Fruit fly (Drosophila melanogaster): Measurements from ENCODE around the gene CG10657.

The CG10657 gene

dm6 chr3L:12496428-12497344 lies at the start of gene CG10657 (continued):
- TF ChIP-seq dati (GFP tag; IDR thresholded peaks at IDR 0.05) = no peak
- TF ChIP-seq CG13296 (GFP tag; optimal IDR thresholded peaks at IDR 0.05) = no peak
- peak; percentile 57 for TF ChIP-seq Jarid2 (GFP tag; optimal IDR thresholded peaks at IDR 0.05)
- TF ChIP-seq tap (tag; optimal IDR thresholded peaks at IDR 0.05) = no peak
- no peak for TF ChIP-seq fd64A (GFP tag; optimal IDR thresholded peaks at IDR 0.05)
- no peak for TF ChIP-seq Deaf1 (tag; optimal IDR thresholded peaks at IDR 0.05)
- TF ChIP-seq CG2202 (tag; optimal IDR thresholded peaks at IDR 0.05) = no peak
- no peak for TF ChIP-seq gcm2 (GFP tag; optimal IDR thresholded peaks at IDR 0.05)
- TF ChIP-seq Lhr (GFP tag; optimal IDR thresholded peaks at IDR 0.05) = no peak
- no peak for TF ChIP-seq ken (GFP tag; IDR thresholded peaks at IDR 0.05)
- no peak for TF ChIP-seq CG14667 (GFP tag; IDR thresholded peaks at IDR 0.05)
- TF ChIP-seq YL-1 (GFP tag; optimal IDR thresholded peaks at IDR 0.05) = no peak
- no peak for TF ChIP-seq gcm (GFP tag; optimal IDR thresholded peaks at IDR 0.05)
- TF ChIP-seq sim (GFP tag; IDR thresholded peaks at IDR 0.05) = 0 out of 2 replicates have a peak, but pooled peaks have one; percentile 32
- TF ChIP-seq CG12155 (GFP tag; optimal IDR thresholded peaks at IDR 0.05) = no peak
- TF ChIP-seq gro (GFP tag; optimal IDR thresholded peaks at IDR 0.05) = no peak
- TF ChIP-seq dysf (GFP tag; IDR thresholded peaks at IDR 0.05) = peak; percentile 37; the same call in 1 of the 3 replicates
- no peak for TF ChIP-seq jing (GFP tag; optimal IDR thresholded peaks at IDR 0.05)
- TF ChIP-seq CG8924 (tag; optimal IDR thresholded peaks at IDR 0.05) = no peak
- no peak for TF ChIP-seq CG10959 (GFP tag; IDR thresholded peaks at IDR 0.05)
- no peak for TF ChIP-seq cwo (GFP tag; optimal IDR thresholded peaks at IDR 0.05)
- TF ChIP-seq Doc3 (GFP tag; IDR thresholded peaks at IDR 0.05; ENCODE audit: partially characterized antibody) = no peak
- TF ChIP-seq CG6813 (GFP tag; optimal IDR thresholded peaks at IDR 0.05) = no peak
- TF ChIP-seq tio (GFP tag; optimal IDR thresholded peaks at IDR 0.05) = no peak
- TF ChIP-seq dan (GFP tag; IDR thresholded peaks at IDR 0.05) = no peak
- no peak for TF ChIP-seq CG34224 (GFP tag; IDR thresholded peaks at IDR 0.05; ENCODE audit: partially characterized antibody)
- no peak for TF ChIP-seq gce (GFP tag; IDR thresholded peaks at IDR 0.05)
- TF ChIP-seq pita (GFP tag; optimal IDR thresholded peaks at IDR 0.05) = no peak
- no peak for TF ChIP-seq nom (GFP tag; optimal IDR thresholded peaks at IDR 0.05)
- TF ChIP-seq CG13894 (tag; optimal IDR thresholded peaks at IDR 0.05) = peak; percentile 22
- no peak for TF ChIP-seq bbx (GFP tag; IDR thresholded peaks at IDR 0.05; ENCODE audit: partially characterized antibody)
- TF ChIP-seq Dip3 (GFP tag; optimal IDR thresholded peaks at IDR 0.05) = no peak
- no peak for TF ChIP-seq Abd-B (GFP tag; optimal IDR thresholded peaks at IDR 0.05)
- TF ChIP-seq Hr39 (optimal IDR thresholded peaks at IDR 0.05) = no peak
- no peak for TF ChIP-seq fu2 (GFP tag; optimal IDR thresholded peaks at IDR 0.05)
- TF ChIP-seq cg (GFP tag; optimal IDR thresholded peaks at IDR 0.05) = no peak
- no peak for TF ChIP-seq CG30431 (GFP tag; optimal IDR thresholded peaks at IDR 0.05)
- TF ChIP-seq chif (GFP tag; optimal IDR thresholded peaks at IDR 0.05) = no peak
- no peak for TF ChIP-seq Ravus (GFP tag; IDR thresholded peaks at IDR 0.05)
- no peak for TF ChIP-seq Nf-YA (GFP tag; IDR thresholded peaks at IDR 0.05)
- no peak for TF ChIP-seq CG8478 (optimal IDR thresholded peaks at IDR 0.05)
- TF ChIP-seq CG1233 (GFP tag; optimal IDR thresholded peaks at IDR 0.05) = no peak
- no peak for TF ChIP-seq Ets97D (GFP tag; optimal IDR thresholded peaks at IDR 0.05)
- TF ChIP-seq CG9932 (GFP tag; IDR thresholded peaks at IDR 0.05) = no peak
- no peak for TF ChIP-seq oc (tag; optimal IDR thresholded peaks at IDR 0.05)
- no peak for TF ChIP-seq Hand (GFP tag; optimal IDR thresholded peaks at IDR 0.05)
- TF ChIP-seq luna (GFP tag; optimal IDR thresholded peaks at IDR 0.05) = no peak
- peak; percentile 25; the same call in 1 of the 2 replicates for TF ChIP-seq vvl (GFP tag; IDR thresholded peaks at IDR 0.05)
- no peak for TF ChIP-seq pros (GFP tag; optimal IDR thresholded peaks at IDR 0.05)
- TF ChIP-seq fd102C (GFP tag; optimal IDR thresholded peaks at IDR 0.05) = no peak

All from whole organism, embryonic.